Fruit fly (Drosophila melanogaster) Kc167 (cell line): Measurements from ENCODE around the gene CG33679.

Experiments
- Myc ChIP-seq: fragments of >200 bp; optimal IDR thresholded peaks from 2 replicates; lab custom pipeline; 2017; ENCODE audit warnings: missing external identifiers
- Sin3A ChIP-seq: fragments of >200 bp; optimal IDR thresholded peaks from 2 replicates; lab custom pipeline; 2018; ENCODE audit warnings: missing external identifiers
- h ChIP-seq: fragments of >200 bp; optimal IDR thresholded peaks from 3 replicates; lab custom pipeline; 2018; ENCODE audit warnings: missing external identifiers
- insv ChIP-seq: fragments of >200 bp; optimal IDR thresholded peaks from 3 replicates; lab custom pipeline; 2018; ENCODE audit warnings: missing external identifiers
- psq ChIP-seq: fragments of >200 bp; optimal IDR thresholded peaks from 2 replicates; lab custom pipeline; 2017; ENCODE audit warnings: missing external identifiers
- ttk ChIP-seq: sonication (Bioruptor generic); optimal IDR thresholded peaks from 2 replicates; lab custom pipeline; 2017; ENCODE audit warnings: missing external identifiers

The CG33679 gene

dm6 chr2L:15052805-15053388, 5.2 kb upstream of the CG33679 start:
- TF ChIP-seq ttk (no peak), h (lab: Kevin White, UChicago) (no peak), psq (lab: Kevin White, UChicago) (no peak), insv (lab: Kevin White, UChicago) (no peak), Myc (lab: Kevin White, UChicago) (no peak), Sin3A (lab: Kevin White, UChicago) (no peak)

dm6 chr2L:15055105-15055504, 3.0 kb upstream of the CG33679 start:
- TF ChIP-seq ttk = no peak
- no peak for TF ChIP-seq psq (lab: Kevin White, UChicago)
- TF ChIP-seq h (lab: Kevin White, UChicago) = no peak
- TF ChIP-seq Myc (lab: Kevin White, UChicago) = no peak
- TF ChIP-seq Sin3A (lab: Kevin White, UChicago) = no peak
- TF ChIP-seq insv (lab: Kevin White, UChicago) = no peak

- no peak for TF ChIP-seq h (lab: Kevin White, UChicago)
- no peak for TF ChIP-seq psq (lab: Kevin White, UChicago)
Measured at dm6 chr2L:15056359-15057220, 1.5 kb upstream of the CG33679 start.

- no peak for TF ChIP-seq insv (lab: Kevin White, UChicago)
- no peak for TF ChIP-seq Sin3A (lab: Kevin White, UChicago)
- no peak for TF ChIP-seq h (lab: Kevin White, UChicago)
Measured at dm6 chr2L:15057225-15058117, 632 bp upstream of the CG33679 start, which contains the start of gene ck. TSS of gene ck (minus strand) at chr2L:15057862.

dm6 chr2L:15059000-15059399, 897 bp downstream of the CG33679 start:
- TF ChIP-seq psq (lab: Kevin White, UChicago) = no peak
- no peak for TF ChIP-seq Myc (lab: Kevin White, UChicago)
- TF ChIP-seq Sin3A (lab: Kevin White, UChicago) = no peak
- no peak for TF ChIP-seq ttk
- no peak for TF ChIP-seq h (lab: Kevin White, UChicago)
- TF ChIP-seq insv (lab: Kevin White, UChicago) = no peak

- no peak for TF ChIP-seq Myc (lab: Kevin White, UChicago)
- TF ChIP-seq psq (lab: Kevin White, UChicago) = no peak
- no peak for TF ChIP-seq Sin3A (lab: Kevin White, UChicago)
- TF ChIP-seq h (lab: Kevin White, UChicago) = no peak
- no peak for TF ChIP-seq insv (lab: Kevin White, UChicago)
- no peak for TF ChIP-seq ttk
Measured at dm6 chr2L:15060580-15061005, 2.5 kb downstream of the CG33679 start, which contains the start of gene TfIIS. TSS of gene TfIIS (minus strand) at chr2L:15060757.

- TF ChIP-seq Sin3A (lab: Kevin White, UChicago) = no peak
- TF ChIP-seq Myc (lab: Kevin White, UChicago) = no peak
- TF ChIP-seq psq (lab: Kevin White, UChicago) = no peak
- TF ChIP-seq ttk = no peak
- no peak for TF ChIP-seq insv (lab: Kevin White, UChicago)
- TF ChIP-seq h (lab: Kevin White, UChicago) = no peak
Measured at dm6 chr2L:15061368-15061767, 3.3 kb downstream of the CG33679 start, which contains the start of the genes solo and vas. TSS of gene solo (plus strand) at chr2L:15061656. TSS of gene vas (plus strand) at chr2L:15061656.

- TF ChIP-seq ttk = no peak
- no peak for TF ChIP-seq Sin3A (lab: Kevin White, UChicago)
- TF ChIP-seq h (lab: Kevin White, UChicago) = no peak
- no peak for TF ChIP-seq psq (lab: Kevin White, UChicago)
- no peak for TF ChIP-seq Myc (lab: Kevin White, UChicago)
- TF ChIP-seq insv (lab: Kevin White, UChicago) = no peak
Measured at dm6 chr2L:15062095-15062494, 4.0 kb downstream of the CG33679 start.

dm6 chr2L:15065663-15066062, 7.6 kb downstream of the CG33679 start:
- no peak for TF ChIP-seq h (lab: Kevin White, UChicago)
- no peak for TF ChIP-seq Myc (lab: Kevin White, UChicago)
- no peak for TF ChIP-seq psq (lab: Kevin White, UChicago)
- TF ChIP-seq insv (lab: Kevin White, UChicago) = no peak
- no peak for TF ChIP-seq ttk
- TF ChIP-seq Sin3A (lab: Kevin White, UChicago) = no peak

- TF ChIP-seq Sin3A (lab: Kevin White, UChicago) = no peak
- TF ChIP-seq insv (lab: Kevin White, UChicago) = no peak
- TF ChIP-seq ttk = no peak
- TF ChIP-seq Myc (lab: Kevin White, UChicago) = no peak
- no peak for TF ChIP-seq h (lab: Kevin White, UChicago)
- TF ChIP-seq psq (lab: Kevin White, UChicago) = no peak
Measured at dm6 chr2L:15066141-15066540, 8.0 kb downstream of the CG33679 start.

- TF ChIP-seq insv (lab: Kevin White, UChicago) (no peak), h (lab: Kevin White, UChicago) (no peak), ttk (no peak), Sin3A (lab: Kevin White, UChicago) (no peak), psq (lab: Kevin White, UChicago) (no peak), Myc (lab: Kevin White, UChicago) (no peak)
Measured at dm6 chr2L:15067832-15068231, 9.7 kb downstream of the CG33679 start.
